Fruit fly (Drosophila melanogaster) whole organism, embryonic: ENCODE results near the gene CG17698.

Source experiments
- Awh ChIP-seq: fragments of 200-800 bp; sonication (Bioruptor generic); IDR thresholded peaks from 2 replicates; pipeline ENCODE4, ENCODE4 v1.3.6; 2022; ENCODE audit warnings: missing biosample characterization, missing genetic modification characterization
- CG11456 ChIP-seq: fragments of 200-800 bp; sonication (Bioruptor generic); IDR thresholded peaks from 3 replicates; pipeline ENCODE4 v1.3.6; 2022; ENCODE audit warnings: missing biosample characterization, missing genetic modification characterization
- CG15269 ChIP-seq: fragments of 200-800 bp; sonication (Bioruptor generic); optimal IDR thresholded peaks from 2 replicates; lab custom pipeline; 2018; ENCODE audit warnings: missing biosample characterization, mild to moderate bottlenecking, missing genetic modification characterization, moderate library complexity
- CG3163 ChIP-seq: fragments of 200-800 bp; sonication (Bioruptor generic); optimal IDR thresholded peaks from 3 replicates; lab custom pipeline; 2016; ENCODE audit warnings: missing biosample characterization, missing genetic modification characterization

- TF ChIP-seq Awh = no peak
- no peak for TF ChIP-seq CG15269 (tag; lab: Kevin White, UChicago)
- TF ChIP-seq CG3163 (GFP tag; lab: Kevin White, UChicago) = no peak
- TF ChIP-seq CG11456 (GFP tag; lab: Robert Waterston, UW) = no peak
Observed at dm6 chr3L:23738183-23738831, 547 bp downstream of the CG17698 start.
